Worm (Caenorhabditis elegans) whole organism, L4 larva: ENCODE results near the gene tnt-3.

ENCODE experiments used
- D1046.2 ChIP-seq: fragments of 200-800 bp; sonication (Bioruptor generic); IDR thresholded peaks from 2 replicates; pipeline ENCODE4 v1.3.6; 2022; ENCODE audit warnings: missing genetic modification characterization, missing compliant biosample characterization
- F26F4.8 ChIP-seq: fragments of 200-800 bp; sonication (Bioruptor generic); conservative IDR thresholded peaks from 2 replicates; pipeline ENCODE4 v1.3.6; 2022; ENCODE audit warnings: missing genetic modification characterization, missing compliant biosample characterization
- F37D6.2 ChIP-seq: sonication (generic microtip); optimal IDR thresholded peaks from 2 replicates; lab custom pipeline; 2016; ENCODE audit warnings: mild to moderate bottlenecking, missing genetic modification characterization, missing compliant biosample characterization
- F49E8.2 ChIP-seq: sonication (generic microtip); optimal IDR thresholded peaks from 2 replicates; lab custom pipeline; 2016; ENCODE audit warnings: missing compliant biosample characterization, mild to moderate bottlenecking, missing genetic modification characterization, borderline replicate concordance
- Y105C5A.15 ChIP-seq: fragments of 200-800 bp; sonication (Bioruptor generic); IDR thresholded peaks from 2 replicates; pipeline ENCODE4 v1.3.6; 2022; ENCODE audit warnings: missing genetic modification characterization, missing compliant biosample characterization
- Y48G9A.11 ChIP-seq: fragments of 200-800 bp; sonication (Bioruptor generic); IDR thresholded peaks from 2 replicates; pipeline ENCODE4 v1.3.6; 2022; ENCODE audit warnings: missing genetic modification reagents, missing genetic modification characterization, missing compliant biosample characterization
- Y5F2A.4 ChIP-seq: fragments of 200-800 bp; sonication (Bioruptor generic); optimal IDR thresholded peaks from 2 replicates; lab custom pipeline; 2018; ENCODE audit warnings: mild to moderate bottlenecking, missing genetic modification characterization, missing compliant biosample characterization
- Y75B8A.6 ChIP-seq: fragments of 200-800 bp; sonication (Bioruptor generic); IDR thresholded peaks from 2 replicates; pipeline ENCODE4 v1.3.6; 2022; ENCODE audit warnings: missing genetic modification reagents, missing genetic modification characterization, missing compliant biosample characterization
- ZK337.2 ChIP-seq: fragments of 200-800 bp; sonication (Bioruptor generic); IDR thresholded peaks from 2 replicates; pipeline ENCODE4 v1.3.6; 2022; ENCODE audit warnings: missing genetic modification reagents, missing genetic modification characterization, missing compliant biosample characterization
- ZK546.5 ChIP-seq, 2 experiments: sonication (generic microtip); optimal IDR thresholded peaks; 2 replicates each; lab custom pipeline; 2017; ENCODE audit warnings: missing biosample characterization in 2 of 2, missing genetic modification characterization in 2 of 2
- aly-2 ChIP-seq: sonication (generic microtip); optimal IDR thresholded peaks from 2 replicates; lab custom pipeline; 2018; ENCODE audit warnings: missing biosample characterization, missing genetic modification characterization
- ceh-20 ChIP-seq: fragments of 200-800 bp; sonication (Bioruptor generic); IDR thresholded peaks from 2 replicates; pipeline ENCODE4 v1.3.6; 2022; ENCODE audit warnings: missing genetic modification reagents, missing genetic modification characterization, missing compliant biosample characterization
- ceh-28 ChIP-seq: fragments of 150-350 bp; optimal IDR thresholded peaks from 2 replicates; lab custom pipeline; 2014; ENCODE audit warnings: missing biosample characterization, missing genetic modification reagents, missing genetic modification characterization
- ceh-62 ChIP-seq: sonication (generic microtip); optimal IDR thresholded peaks from 2 replicates; lab custom pipeline; 2017; ENCODE audit warnings: missing biosample characterization, missing genetic modification characterization
- cey-2 ChIP-seq: sonication (generic microtip); optimal IDR thresholded peaks from 3 replicates; lab custom pipeline; 2017; ENCODE audit warnings: missing genetic modification characterization, mild to moderate bottlenecking, missing compliant biosample characterization, antibody characterized with exemption, borderline replicate concordance; ENCODE audit not compliant: insufficient read depth
- daf-19 ChIP-seq: fragments of 200-800 bp; sonication (Bioruptor generic); conservative IDR thresholded peaks from 2 replicates; pipeline ENCODE4 v1.3.6; 2022; ENCODE audit warnings: missing genetic modification characterization, missing compliant biosample characterization
- dmd-6 ChIP-seq: fragments of 200-800 bp; sonication (Bioruptor generic); IDR thresholded peaks from 2 replicates; pipeline ENCODE4 v1.3.6; 2022; ENCODE audit warnings: missing genetic modification reagents, missing genetic modification characterization, missing compliant biosample characterization
- dmd-8 ChIP-seq: fragments of 200-800 bp; sonication (Bioruptor generic); IDR thresholded peaks from 2 replicates; pipeline ENCODE4 v1.3.6; 2022; ENCODE audit warnings: missing genetic modification characterization, missing compliant biosample characterization
- dmd-9 ChIP-seq: fragments of 200-800 bp; sonication (Bioruptor generic); IDR thresholded peaks from 2 replicates; pipeline ENCODE4 v1.3.6; 2022; ENCODE audit warnings: missing genetic modification reagents, missing genetic modification characterization, missing compliant biosample characterization
- dpl-1 ChIP-seq: fragments of 150-350 bp; optimal IDR thresholded peaks from 2 replicates; lab custom pipeline; 2014; ENCODE audit warnings: missing biosample characterization, missing genetic modification reagents, missing genetic modification characterization
- dve-1 ChIP-seq: sonication (generic microtip); optimal IDR thresholded peaks from 2 replicates; lab custom pipeline; 2017; ENCODE audit warnings: antibody characterized with exemption, mild to moderate bottlenecking, missing genetic modification characterization, missing compliant biosample characterization; ENCODE audit not compliant: insufficient read depth
- egl-27 ChIP-seq: sonication (generic microtip); optimal IDR thresholded peaks from 3 replicates; lab custom pipeline; 2017; ENCODE audit warnings: missing biosample characterization, missing genetic modification reagents, missing genetic modification characterization
- gei-8 ChIP-seq: fragments of 200-800 bp; sonication (Bioruptor generic); optimal IDR thresholded peaks from 2 replicates; lab custom pipeline; 2018; ENCODE audit warnings: mild to moderate bottlenecking, missing genetic modification characterization, missing compliant biosample characterization
- lin-15B ChIP-seq: fragments of 150-350 bp; sonication (generic microtip); optimal IDR thresholded peaks from 3 replicates; lab custom pipeline; 2014; ENCODE audit warnings: missing biosample characterization, missing genetic modification characterization
- lir-3 ChIP-seq: sonication (generic microtip); optimal IDR thresholded peaks from 2 replicates; lab custom pipeline; 2016; ENCODE audit warnings: mild to moderate bottlenecking, missing genetic modification characterization, missing compliant biosample characterization
- lsy-2 ChIP-seq, 2 experiments: fragments of 150-350 bp in 1 of 2; sonication (generic microtip) in 1 of 2; optimal IDR thresholded peaks; 2 replicates each; lab custom pipeline; 2014 to 2017; ENCODE audit warnings: missing biosample characterization in 2 of 2, missing genetic modification characterization in 2 of 2
- madf-9 ChIP-seq: fragments of 200-800 bp; sonication (Bioruptor generic); conservative IDR thresholded peaks from 2 replicates; pipeline ENCODE4 v1.3.6; 2022; ENCODE audit warnings: missing genetic modification reagents, missing genetic modification characterization, missing compliant biosample characterization
- mdt-29 ChIP-seq: fragments of 200-800 bp; sonication (Bioruptor generic); IDR thresholded peaks from 2 replicates; pipeline ENCODE4 v1.3.6; 2022; ENCODE audit warnings: missing genetic modification reagents, missing genetic modification characterization, missing compliant biosample characterization
- mep-1 ChIP-seq: fragments of 150-350 bp; sonication (generic microtip); optimal IDR thresholded peaks from 3 replicates; lab custom pipeline; 2014; ENCODE audit warnings: missing biosample characterization, missing genetic modification characterization
- mes-2 ChIP-seq: sonication (generic microtip); optimal IDR thresholded peaks from 2 replicates; lab custom pipeline; 2016; ENCODE audit warnings: missing genotype, mild to moderate bottlenecking, missing genetic modification characterization, missing compliant biosample characterization; ENCODE audit not compliant: poor library complexity, severe bottlenecking
- mxl-2 ChIP-seq: fragments of 200-800 bp; sonication (Bioruptor generic); conservative IDR thresholded peaks from 2 replicates; pipeline ENCODE4 v1.3.6; 2022; ENCODE audit warnings: missing genetic modification reagents, missing genetic modification characterization, missing compliant biosample characterization
- nhr-10 ChIP-seq: fragments of 150-350 bp; optimal IDR thresholded peaks from 2 replicates; lab custom pipeline; 2014; ENCODE audit warnings: missing biosample characterization, missing genetic modification characterization
- nhr-102 ChIP-seq: sonication (generic microtip); optimal IDR thresholded peaks from 2 replicates; lab custom pipeline; 2016; ENCODE audit warnings: mild to moderate bottlenecking, missing genetic modification characterization, moderate library complexity, missing compliant biosample characterization
- nhr-11 ChIP-seq: fragments of 150-350 bp; optimal IDR thresholded peaks from 2 replicates; lab custom pipeline; 2014; ENCODE audit warnings: missing biosample characterization, missing genetic modification characterization
- nhr-111 ChIP-seq: fragments of 200-800 bp; sonication (Bioruptor generic); optimal IDR thresholded peaks from 2 replicates; lab custom pipeline; 2018; ENCODE audit warnings: mild to moderate bottlenecking, missing genetic modification characterization, missing compliant biosample characterization
- nhr-25 ChIP-seq: sonication (generic microtip); optimal IDR thresholded peaks from 2 replicates; lab custom pipeline; 2017; ENCODE audit warnings: missing genetic modification characterization, mild to moderate bottlenecking, missing compliant biosample characterization, antibody characterized with exemption, moderate library complexity, borderline replicate concordance; ENCODE audit not compliant: insufficient read depth
- nhr-28 ChIP-seq: fragments of 150-350 bp; optimal IDR thresholded peaks from 2 replicates; lab custom pipeline; 2014; ENCODE audit warnings: missing biosample characterization, missing genetic modification characterization
- nhr-48 ChIP-seq: sonication (generic microtip); optimal IDR thresholded peaks from 2 replicates; lab custom pipeline; 2016; ENCODE audit warnings: mild to moderate bottlenecking, missing genetic modification characterization, missing compliant biosample characterization
- nhr-6 ChIP-seq: fragments of 150-350 bp; optimal IDR thresholded peaks from 2 replicates; lab custom pipeline; 2014; ENCODE audit warnings: missing biosample characterization, missing genetic modification characterization
- nhr-77 ChIP-seq: fragments of 150-350 bp; optimal IDR thresholded peaks from 2 replicates; lab custom pipeline; 2014; ENCODE audit warnings: missing biosample characterization, missing genetic modification characterization
- pha-4 ChIP-seq, 2 experiments: fragments of 150-350 bp in 1 of 2; fragments of 200-800 bp in 1 of 2; sonication (Bioruptor generic) in 1 of 2; IDR thresholded peaks in 1 of 2; optimal IDR thresholded peaks in 1 of 2; 2 replicates each; pipeline versions ENCODE4 v1.3.6 to Lab custom; 2014 to 2022; ENCODE audit warnings: missing genetic modification characterization in 2 of 2, missing genetic modification reagents in 2 of 2, missing biosample characterization in 1 of 2, missing compliant biosample characterization in 1 of 2
- php-3 ChIP-seq: fragments of 200-800 bp; sonication (Bioruptor generic); IDR thresholded peaks from 2 replicates; pipeline ENCODE4 v1.3.6; 2022; ENCODE audit warnings: missing genetic modification reagents, missing genetic modification characterization, missing compliant biosample characterization
- rbr-2 ChIP-seq: sonication (generic microtip); optimal IDR thresholded peaks from 2 replicates; lab custom pipeline; 2016; ENCODE audit warnings: missing genotype, missing genetic modification characterization, missing compliant biosample characterization
- set-16 ChIP-seq: fragments of 200-800 bp; sonication (Bioruptor generic); IDR thresholded peaks from 2 replicates; pipeline ENCODE4 v1.3.6; 2022; ENCODE audit warnings: missing genetic modification reagents, missing genetic modification characterization, missing compliant biosample characterization
- skn-1 ChIP-seq: fragments of 150-350 bp; optimal IDR thresholded peaks from 2 replicates; lab custom pipeline; 2014; ENCODE audit warnings: missing biosample characterization, missing genetic modification characterization
- snpc-1.2 ChIP-seq: fragments of 200-800 bp; sonication (Bioruptor generic); IDR thresholded peaks from 2 replicates; pipeline ENCODE4 v1.3.6; 2022; ENCODE audit warnings: missing genetic modification reagents, missing genetic modification characterization, missing compliant biosample characterization
- tag-97 ChIP-seq: fragments of 200-800 bp; sonication (Bioruptor generic); IDR thresholded peaks from 2 replicates; pipeline ENCODE4 v1.3.6; 2022; ENCODE audit warnings: missing genetic modification characterization, missing compliant biosample characterization
- tra-1 ChIP-seq: fragments of 200-800 bp; sonication (Bioruptor generic); IDR thresholded peaks from 2 replicates; pipeline ENCODE4 v1.3.6; 2022; ENCODE audit warnings: missing genetic modification reagents, missing genetic modification characterization, missing compliant biosample characterization
- zfp-3 ChIP-seq: fragments of 200-800 bp; sonication (Bioruptor generic); conservative IDR thresholded peaks from 2 replicates; pipeline ENCODE4 v1.3.6; 2022; ENCODE audit warnings: missing genetic modification reagents, missing genetic modification characterization, missing compliant biosample characterization
- zip-2 ChIP-seq: fragments of 150-350 bp; optimal IDR thresholded peaks from 2 replicates; lab custom pipeline; 2014; ENCODE audit warnings: missing biosample characterization, missing genetic modification characterization
- ztf-7 ChIP-seq: fragments of 150-350 bp; optimal IDR thresholded peaks from 2 replicates; lab custom pipeline; 2014; ENCODE audit warnings: missing biosample characterization, missing genetic modification characterization

tnt-3 gene

ce11 chrX:7986892-7987291 lies 42.0 kb upstream of the tnt-3 start (continued):
- TF ChIP-seq skn-1: no peak
- TF ChIP-seq ZK337.2 (GFP tag; lab: Robert Waterston, UW): no peak
- TF ChIP-seq Y48G9A.11 (GFP tag; lab: Robert Waterston, UW): no peak
- no peak for TF ChIP-seq tag-97 (GFP tag; lab: Robert Waterston, UW)
- peak; percentile 95 for TF ChIP-seq dve-1 (tag; lab: Kevin White, UChicago)
- TF ChIP-seq mxl-2: peak; percentile 82
- TF ChIP-seq pha-4 (GFP tag; IDR thresholded peaks at IDR 0.05; lab: Robert Waterston, UW): no peak
- no peak for TF ChIP-seq pha-4 (tag; optimal IDR thresholded peaks at IDR 0.05; lab: Kevin White, UChicago)
- no peak for TF ChIP-seq zip-2
- TF ChIP-seq dpl-1 (GFP tag; lab: Kevin White, UChicago): no peak
- no peak for TF ChIP-seq set-16
- TF ChIP-seq snpc-1.2 (GFP tag; lab: Robert Waterston, UW): no peak
- peak; percentile 59 for TF ChIP-seq mep-1 (tag; lab: Kevin White, UChicago)
- peak; percentile 77 for TF ChIP-seq dmd-6 (GFP tag; lab: Robert Waterston, UW)
- no peak for TF ChIP-seq ztf-7 (tag; lab: Kevin White, UChicago)
- peak; percentile 63 for TF ChIP-seq nhr-28 (tag; lab: Kevin White, UChicago)
- TF ChIP-seq rbr-2 (tag; lab: Kevin White, UChicago): no peak
- 0 out of 2 replicates have a peak, but pooled peaks have one; percentile 12 for TF ChIP-seq zfp-3 (GFP tag; lab: Robert Waterston, UW)
- TF ChIP-seq Y75B8A.6 (GFP tag; lab: Robert Waterston, UW): no peak
- no peak for TF ChIP-seq ceh-62
- no peak for TF ChIP-seq dmd-9 (GFP tag; lab: Robert Waterston, UW)
- TF ChIP-seq Y5F2A.4 (GFP tag; lab: Kevin White, UChicago): no peak
- TF ChIP-seq lir-3 (tag; lab: Kevin White, UChicago): no peak
- TF ChIP-seq nhr-48: peak; percentile 83
- no peak for TF ChIP-seq ZK546.5 (tag; optimal IDR thresholded peaks at IDR 0.05; lab: Kevin White, UChicago)
- TF ChIP-seq mes-2 (tag; lab: Kevin White, UChicago): peak; percentile 21
- TF ChIP-seq lin-15B (tag; lab: Kevin White, UChicago): no peak
- no peak for TF ChIP-seq egl-27 (tag; lab: Kevin White, UChicago)
- TF ChIP-seq nhr-111 (GFP tag; lab: Kevin White, UChicago): no peak
- no peak for TF ChIP-seq aly-2 (tag; lab: Kevin White, UChicago)
- TF ChIP-seq D1046.2: no peak
- TF ChIP-seq dmd-8 (GFP tag; lab: Robert Waterston, UW): no peak
- TF ChIP-seq F37D6.2 (tag; lab: Kevin White, UChicago): no peak
- no peak for TF ChIP-seq F26F4.8 (GFP tag; lab: Robert Waterston, UW)
- TF ChIP-seq gei-8 (GFP tag; lab: Kevin White, UChicago): peak; percentile 53
- TF ChIP-seq nhr-25: peak; percentile 83
- TF ChIP-seq nhr-77 (tag; lab: Kevin White, UChicago): peak; percentile 12
- TF ChIP-seq nhr-102 (tag; lab: Kevin White, UChicago): peak; percentile 87
- TF ChIP-seq cey-2 (tag; lab: Kevin White, UChicago): no peak
- no peak for TF ChIP-seq nhr-11 (tag; lab: Kevin White, UChicago)
- TF ChIP-seq lsy-2 (tag; optimal IDR thresholded peaks at IDR 0.05; lab: Kevin White, UChicago): peak in 1 of 2 experiments; percentile 44
- no peak; the same call in 1 of the 2 replicates for TF ChIP-seq tra-1
- TF ChIP-seq ceh-28 (tag; lab: Kevin White, UChicago): no peak
- TF ChIP-seq madf-9 (GFP tag; lab: Robert Waterston, UW): no peak
- TF ChIP-seq daf-19 (GFP tag; lab: Robert Waterston, UW): no peak
- no peak for TF ChIP-seq F49E8.2 (tag; lab: Kevin White, UChicago)
- no peak for TF ChIP-seq nhr-10 (tag; lab: Kevin White, UChicago)
- TF ChIP-seq mdt-29: 0 out of 2 replicates have a peak, but pooled peaks have one; percentile 27
- TF ChIP-seq ceh-20 (GFP tag; lab: Robert Waterston, UW): no peak
- no peak for TF ChIP-seq nhr-6 (tag; lab: Kevin White, UChicago)
- no peak for TF ChIP-seq Y105C5A.15 (GFP tag; lab: Robert Waterston, UW)
- peak; percentile 65; the same call in 1 of the 2 replicates for TF ChIP-seq php-3 (GFP tag; lab: Robert Waterston, UW)
